Fruit fly (Drosophila melanogaster): Measurements from ENCODE around the gene Spn77Bc.
A peak's percentile ranks its signal among the peaks of the same experiment; 100 is the strongest.

Spn77Bc gene

DNA sequence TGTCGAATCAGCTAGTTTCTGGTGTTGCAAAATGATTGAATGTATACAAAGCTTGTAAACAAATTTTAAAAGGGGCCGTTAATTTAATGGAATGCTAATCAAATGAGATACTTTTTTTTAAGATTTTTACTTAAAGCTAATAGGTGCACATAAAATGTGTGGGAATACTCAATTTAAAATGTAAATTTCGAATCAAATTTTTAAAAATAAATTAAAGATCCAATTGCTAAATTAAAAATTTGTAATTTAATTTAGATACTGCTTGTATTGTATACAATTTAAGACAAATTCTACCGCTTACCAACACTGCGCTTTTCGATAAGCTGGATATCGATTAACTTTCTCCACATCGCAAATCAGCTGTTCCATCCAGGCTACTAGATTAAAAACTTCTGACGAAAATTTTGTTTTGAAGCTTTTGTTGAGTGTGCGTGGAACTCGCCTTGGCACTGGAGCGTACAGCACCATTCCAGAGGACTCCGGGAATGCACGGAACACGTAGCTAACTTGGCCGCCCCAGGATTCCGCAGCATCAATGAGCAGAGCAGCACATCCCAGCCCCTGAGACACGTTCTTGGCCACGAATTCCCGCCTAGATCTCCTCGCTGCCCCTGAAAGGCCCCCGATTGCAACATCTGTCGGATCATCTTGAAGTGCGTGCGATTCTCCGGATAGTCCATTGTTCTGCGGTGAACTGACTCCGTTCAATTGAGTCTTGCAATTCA is 41.8 kb downstream of the Spn77Bc start, which contains the start of the genes CG5498 and fbl (continued):
- peak; percentile 38 for TF ChIP-seq vri (GFP tag; optimal IDR thresholded peaks at IDR 0.05)
- TF ChIP-seq Met (GFP tag; optimal IDR thresholded peaks at IDR 0.05) = peak; percentile 78
- no peak for TF ChIP-seq CG16779 (tag; optimal IDR thresholded peaks at IDR 0.05)
- TF ChIP-seq CG1621 (tag; optimal IDR thresholded peaks at IDR 0.05) = no peak
- peak; percentile 61 for TF ChIP-seq CG7368 (GFP tag; optimal IDR thresholded peaks at IDR 0.05)
- peak; percentile 24 for TF ChIP-seq CG9139 (GFP tag; optimal IDR thresholded peaks at IDR 0.05)
- peak; percentile 66 for TF ChIP-seq CG3032 (tag; optimal IDR thresholded peaks at IDR 0.05)
- peak; percentile 69 for TF ChIP-seq CG32006 (GFP tag; optimal IDR thresholded peaks at IDR 0.05)
- no peak for TF ChIP-seq Eip93F (GFP tag; optimal IDR thresholded peaks at IDR 0.05)
- peak; percentile 61 for TF ChIP-seq CG10669 (GFP tag; optimal IDR thresholded peaks at IDR 0.05)
- TF ChIP-seq dsx (GFP tag; optimal IDR thresholded peaks at IDR 0.05; ENCODE audit: poor library complexity, severe bottlenecking) = peak; percentile 75
- TF ChIP-seq Eip75B (GFP tag; optimal IDR thresholded peaks at IDR 0.05) = peak; percentile 73
- TF ChIP-seq topi (GFP tag; optimal IDR thresholded peaks at IDR 0.05) = peak; percentile 80
- TF ChIP-seq OdsH (GFP tag; optimal IDR thresholded peaks at IDR 0.05) = peak; percentile 75
- peak; percentile 81 for TF ChIP-seq CG31627 (GFP tag; optimal IDR thresholded peaks at IDR 0.05)
- peak; percentile 76 for TF ChIP-seq lz (GFP tag; optimal IDR thresholded peaks at IDR 0.05)
- TF ChIP-seq CG6792 (GFP tag; optimal IDR thresholded peaks at IDR 0.05) = peak; percentile 71
- peak; percentile 65 for TF ChIP-seq Hr39 (GFP tag; optimal IDR thresholded peaks at IDR 0.05)
- peak; percentile 71; the same call in 2 of the 3 replicates for TF ChIP-seq CG8119 (GFP tag; IDR thresholded peaks at IDR 0.05)
- TF ChIP-seq CG15336 (GFP tag; IDR thresholded peaks at IDR 0.05) = peak; percentile 52; the same call in 1 of the 2 replicates
- TF ChIP-seq svp (GFP tag) = peak; percentile 87
- peak; percentile 27 for TF ChIP-seq Lpt (GFP tag; optimal IDR thresholded peaks at IDR 0.05)
- TF ChIP-seq CG6163 (GFP tag; IDR thresholded peaks at IDR 0.05) = peak; percentile 68
- peak; percentile 79 for TF ChIP-seq Sox14 (GFP tag; optimal IDR thresholded peaks at IDR 0.05)
- peak; percentile 68 for TF ChIP-seq Ets96B (tag; optimal IDR thresholded peaks at IDR 0.05)
- TF ChIP-seq Blimp-1 (GFP tag; optimal IDR thresholded peaks at IDR 0.05) = peak; percentile 43
- TF ChIP-seq CG11902 (GFP tag; optimal IDR thresholded peaks at IDR 0.05) = peak; percentile 54
- TF ChIP-seq spab (GFP tag; optimal IDR thresholded peaks at IDR 0.05) = no peak
- peak; percentile 69 for TF ChIP-seq cyc (GFP tag; optimal IDR thresholded peaks at IDR 0.05)
- TF ChIP-seq eg (GFP tag; IDR thresholded peaks at IDR 0.05) = peak; percentile 69
- TF ChIP-seq CG6854 (GFP tag; optimal IDR thresholded peaks at IDR 0.05) = no peak
- TF ChIP-seq Hr38 (GFP tag; optimal IDR thresholded peaks at IDR 0.05) = no peak
- 0 out of 2 replicates have a peak, but pooled peaks have one; percentile 43 for TF ChIP-seq Gug (GFP tag; IDR thresholded peaks at IDR 0.05)
- TF ChIP-seq CG10631 (GFP tag; optimal IDR thresholded peaks at IDR 0.05) = peak; percentile 80
- TF ChIP-seq dac (GFP tag; optimal IDR thresholded peaks at IDR 0.05) = peak; percentile 5
- peak; percentile 76 for TF ChIP-seq acj6 (GFP tag; optimal IDR thresholded peaks at IDR 0.05)
- peak; percentile 70 for TF ChIP-seq CG8632 (GFP tag; optimal IDR thresholded peaks at IDR 0.05)
- TF ChIP-seq Sox15 (GFP tag; optimal IDR thresholded peaks at IDR 0.05) = peak; percentile 28

- TF ChIP-seq OdsH (GFP tag; optimal IDR thresholded peaks at IDR 0.05) = no peak
- peak; percentile 52 for TF ChIP-seq Eip78C (GFP tag)
These were observed 42.6 kb downstream of the Spn77Bc start for dm6 chr3L:20385006-20385405.

DNA sequence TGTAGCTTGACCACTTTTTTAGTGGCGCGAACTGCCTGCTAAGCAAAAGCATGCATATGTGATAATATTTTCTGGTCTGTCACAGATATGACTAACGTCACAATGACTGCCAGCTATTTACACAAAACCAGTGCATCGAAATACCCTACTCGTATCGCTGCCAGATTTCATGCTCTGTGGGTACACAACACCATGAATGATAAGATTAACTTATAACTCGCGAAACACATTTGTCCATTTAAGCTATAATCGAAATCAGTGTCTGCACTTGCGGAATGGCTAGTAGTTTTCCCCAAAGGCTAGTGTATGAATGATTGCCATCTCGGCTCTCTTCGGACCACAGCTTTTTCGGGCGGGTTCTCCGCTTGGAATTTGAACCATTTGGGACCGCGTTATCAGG is 43.0 kb downstream of the Spn77Bc start:
- TF ChIP-seq Hr4 (GFP tag; optimal IDR thresholded peaks at IDR 0.05) (no peak), acj6 (GFP tag; optimal IDR thresholded peaks at IDR 0.05) (no peak), fkh (GFP tag; optimal IDR thresholded peaks at IDR 0.05) (peak; percentile 46), Eip78C (GFP tag) (peak; percentile 17), CG6792 (GFP tag; optimal IDR thresholded peaks at IDR 0.05) (no peak), topi (GFP tag; optimal IDR thresholded peaks at IDR 0.05) (no peak), CG11294 (GFP tag; IDR thresholded peaks at IDR 0.05) (no peak), lz (GFP tag; optimal IDR thresholded peaks at IDR 0.05) (no peak), esn (GFP tag; optimal IDR thresholded peaks at IDR 0.05) (no peak), vri (GFP tag; optimal IDR thresholded peaks at IDR 0.05) (peak; percentile 69), CG6808 (GFP tag; optimal IDR thresholded peaks at IDR 0.05) (peak; percentile 17), ss (GFP tag; optimal IDR thresholded peaks at IDR 0.05) (no peak), CG7368 (GFP tag; optimal IDR thresholded peaks at IDR 0.05) (no peak), CG1621 (tag; optimal IDR thresholded peaks at IDR 0.05) (no peak), Lpt (GFP tag; optimal IDR thresholded peaks at IDR 0.05) (no peak), OdsH (GFP tag; optimal IDR thresholded peaks at IDR 0.05) (no peak), pdm3 (GFP tag; optimal IDR thresholded peaks at IDR 0.05) (no peak)
